Worm (Caenorhabditis elegans) whole organism, mixed stage, embryonic: ENCODE results near the gene F16G10.6.

Experiments
- M03D4.4 ChIP-seq: sonication (generic microtip); optimal IDR thresholded peaks from 2 replicates; lab custom pipeline; 2017; ENCODE audit warnings: mild to moderate bottlenecking, missing genetic modification characterization, missing compliant biosample characterization
- bed-3 ChIP-seq: fragments of 200-800 bp; sonication (Bioruptor generic); optimal IDR thresholded peaks from 3 replicates; lab custom pipeline; 2018; ENCODE audit warnings: mild to moderate bottlenecking, missing genetic modification characterization, moderate library complexity, missing compliant biosample characterization
- blmp-1 ChIP-seq: fragments of 150-350 bp; optimal IDR thresholded peaks from 2 replicates; lab custom pipeline; 2014; ENCODE audit warnings: missing biosample characterization, missing genetic modification characterization
- ceh-39 ChIP-seq: fragments of 150-350 bp; optimal IDR thresholded peaks from 2 replicates; lab custom pipeline; 2014; ENCODE audit warnings: missing biosample characterization, missing genetic modification characterization
- ceh-83 ChIP-seq: fragments of 200-800 bp; sonication (Bioruptor generic); optimal IDR thresholded peaks from 2 replicates; lab custom pipeline; 2018; ENCODE audit warnings: mild to moderate bottlenecking, missing genetic modification characterization, missing compliant biosample characterization
- ces-1 ChIP-seq: fragments of 150-350 bp; optimal IDR thresholded peaks from 2 replicates; lab custom pipeline; 2014; ENCODE audit warnings: missing biosample characterization, missing genetic modification reagents, missing genetic modification characterization
- cnd-1 ChIP-seq: fragments of 200-800 bp; sonication (Bioruptor generic); optimal IDR thresholded peaks from 2 replicates; lab custom pipeline; 2018; ENCODE audit warnings: mild to moderate bottlenecking, missing genetic modification characterization, missing compliant biosample characterization
- drap-1 ChIP-seq: fragments of 200-800 bp; sonication (Bioruptor generic); optimal IDR thresholded peaks from 3 replicates; lab custom pipeline; 2018; ENCODE audit warnings: mild to moderate bottlenecking, missing genetic modification characterization, missing compliant biosample characterization
- elt-1 ChIP-seq: sonication (generic microtip); optimal IDR thresholded peaks from 2 replicates; lab custom pipeline; 2017; ENCODE audit warnings: missing genetic modification characterization, mild to moderate bottlenecking, missing compliant biosample characterization, antibody characterized with exemption, moderate library complexity, borderline replicate concordance; ENCODE audit not compliant: insufficient read depth
- flh-1 ChIP-seq: fragments of 200-800 bp; sonication (Bioruptor generic); optimal IDR thresholded peaks from 2 replicates; lab custom pipeline; 2018; ENCODE audit warnings: mild to moderate bottlenecking, missing genetic modification characterization, moderate library complexity, missing compliant biosample characterization
- ham-2 ChIP-seq: fragments of 200-800 bp; sonication (Bioruptor generic); optimal IDR thresholded peaks from 2 replicates; lab custom pipeline; 2018; ENCODE audit warnings: mild to moderate bottlenecking, missing genetic modification characterization, missing compliant biosample characterization
- lin-32 ChIP-seq: fragments of 200-800 bp; sonication (Bioruptor generic); optimal IDR thresholded peaks from 2 replicates; lab custom pipeline; 2018; ENCODE audit warnings: mild to moderate bottlenecking, missing genetic modification characterization, missing compliant biosample characterization
- mep-1 ChIP-seq: fragments of 150-350 bp; optimal IDR thresholded peaks from 2 replicates; lab custom pipeline; 2017; ENCODE audit warnings: missing biosample characterization, missing genetic modification reagents, missing genetic modification characterization, inconsistent platforms
- mls-2 ChIP-seq: sonication (generic microtip); optimal IDR thresholded peaks from 2 replicates; lab custom pipeline; 2016; ENCODE audit warnings: mild to moderate bottlenecking, missing genetic modification characterization, moderate library complexity, missing compliant biosample characterization
- nhr-2 ChIP-seq: fragments of 150-350 bp; optimal IDR thresholded peaks from 2 replicates; lab custom pipeline; 2014; ENCODE audit warnings: missing biosample characterization, missing genetic modification characterization
- nhr-237 ChIP-seq: fragments of 150-350 bp; optimal IDR thresholded peaks from 2 replicates; lab custom pipeline; 2014; ENCODE audit warnings: missing biosample characterization, missing genetic modification characterization
- nhr-28 ChIP-seq: fragments of 150-350 bp; optimal IDR thresholded peaks from 2 replicates; lab custom pipeline; 2014; ENCODE audit warnings: missing biosample characterization, missing genetic modification characterization
- pha-4 ChIP-seq: fragments of 150-350 bp; optimal IDR thresholded peaks from 2 replicates; lab custom pipeline; 2018; ENCODE audit warnings: missing biosample characterization, missing genetic modification reagents, missing genetic modification characterization
- sem-2 ChIP-seq: fragments of 200-800 bp; sonication (Bioruptor generic); optimal IDR thresholded peaks from 2 replicates; lab custom pipeline; 2018; ENCODE audit warnings: mild to moderate bottlenecking, missing genetic modification characterization, missing compliant biosample characterization
- sptf-1 ChIP-seq: sonication (generic microtip); optimal IDR thresholded peaks from 2 replicates; lab custom pipeline; 2017; ENCODE audit warnings: mild to moderate bottlenecking, missing genetic modification characterization, moderate library complexity, missing compliant biosample characterization
- unc-120 ChIP-seq: sonication (generic microtip); optimal IDR thresholded peaks from 2 replicates; lab custom pipeline; 2017; ENCODE audit warnings: missing genetic modification characterization, missing compliant biosample characterization; ENCODE audit not compliant: poor library complexity, severe bottlenecking
- unc-39 ChIP-seq: fragments of 150-350 bp; optimal IDR thresholded peaks from 2 replicates; lab custom pipeline; 2014; ENCODE audit warnings: missing biosample characterization, missing genetic modification characterization
- unc-62 ChIP-seq: fragments of 150-350 bp; optimal IDR thresholded peaks from 2 replicates; lab custom pipeline; 2014; ENCODE audit warnings: missing biosample characterization, missing genetic modification reagents, missing genetic modification characterization
- zip-8 ChIP-seq: fragments of 150-350 bp; optimal IDR thresholded peaks from 2 replicates; lab custom pipeline; 2014; ENCODE audit warnings: missing biosample characterization, missing genetic modification characterization
- ztf-11 ChIP-seq: fragments of 150-350 bp; optimal IDR thresholded peaks from 2 replicates; lab custom pipeline; 2014; ENCODE audit warnings: missing biosample characterization, missing genetic modification characterization

Gene F16G10.6

ce11 chrII:2366623-2367365 is 10.9 kb downstream of the F16G10.6 start, which contains the start of the genes F43C11.12 and F16G10.5:
Gene F43C11.12 (minus strand): TSS chrII:2366723.
Gene F16G10.5 (plus strand): TSS chrII:2367315.
- no peak for TF ChIP-seq sptf-1
- TF ChIP-seq mls-2 (tag; lab: Kevin White, UChicago) = no peak
- no peak for TF ChIP-seq blmp-1 (tag; lab: Kevin White, UChicago)
- no peak for TF ChIP-seq unc-62 (GFP tag; lab: Kevin White, UChicago)
- TF ChIP-seq nhr-2 (tag; lab: Kevin White, UChicago) = no peak
- no peak for TF ChIP-seq flh-1 (GFP tag; lab: Kevin White, UChicago)
- TF ChIP-seq zip-8 (tag; lab: Kevin White, UChicago) = no peak
- TF ChIP-seq drap-1 = no peak
- no peak for TF ChIP-seq nhr-237 (tag; lab: Kevin White, UChicago)
- no peak for TF ChIP-seq M03D4.4
- no peak for TF ChIP-seq ceh-83 (GFP tag; lab: Kevin White, UChicago)
- no peak for TF ChIP-seq nhr-28 (tag; lab: Kevin White, UChicago)
- no peak for TF ChIP-seq lin-32 (GFP tag; lab: Kevin White, UChicago)
- no peak for TF ChIP-seq ztf-11 (tag; lab: Kevin White, UChicago)
- TF ChIP-seq cnd-1 (tag; lab: Kevin White, UChicago) = no peak
- no peak for TF ChIP-seq pha-4 (tag; lab: Kevin White, UChicago)

- TF ChIP-seq pha-4 (tag; lab: Kevin White, UChicago) (no peak), ces-1 (no peak), drap-1 (no peak), ceh-83 (GFP tag; lab: Kevin White, UChicago) (no peak), ztf-11 (tag; lab: Kevin White, UChicago) (no peak), sptf-1 (no peak), unc-39 (tag; lab: Kevin White, UChicago) (no peak), zip-8 (tag; lab: Kevin White, UChicago) (no peak), ham-2 (GFP tag; lab: Kevin White, UChicago) (no peak), nhr-28 (tag; lab: Kevin White, UChicago) (no peak), sem-2 (no peak), elt-1 (tag; lab: Kevin White, UChicago) (no peak), flh-1 (GFP tag; lab: Kevin White, UChicago) (no peak), blmp-1 (tag; lab: Kevin White, UChicago) (no peak)
Measured at ce11 chrII:2363673-2364072, 14.0 kb downstream of the F16G10.6 start, which contains the start of gene F43C11.11. Gene F43C11.11 (minus strand): TSS chrII:2363773.

- no peak for TF ChIP-seq nhr-28 (tag; lab: Kevin White, UChicago)
- TF ChIP-seq cnd-1 (tag; lab: Kevin White, UChicago) = no peak
- TF ChIP-seq M03D4.4 = no peak
- TF ChIP-seq lin-32 (GFP tag; lab: Kevin White, UChicago) = no peak
- no peak for TF ChIP-seq zip-8 (tag; lab: Kevin White, UChicago)
- no peak for TF ChIP-seq drap-1
- TF ChIP-seq mep-1 (tag; lab: Kevin White, UChicago) = no peak
- TF ChIP-seq unc-120 (tag; lab: Kevin White, UChicago) = no peak
Measured at ce11 chrII:2359965-2360364, 17.7 kb downstream of the F16G10.6 start, which contains the start of gene F43C11.16. Gene F43C11.16 (minus strand): TSS chrII:2360065.

- no peak for TF ChIP-seq ceh-83 (GFP tag; lab: Kevin White, UChicago)
- no peak for TF ChIP-seq zip-8 (tag; lab: Kevin White, UChicago)
- no peak for TF ChIP-seq bed-3 (GFP tag; lab: Kevin White, UChicago)
- TF ChIP-seq ceh-39 = no peak
- no peak for TF ChIP-seq unc-39 (tag; lab: Kevin White, UChicago)
- TF ChIP-seq ham-2 (GFP tag; lab: Kevin White, UChicago) = no peak
- TF ChIP-seq blmp-1 (tag; lab: Kevin White, UChicago) = no peak
- no peak for TF ChIP-seq unc-62 (GFP tag; lab: Kevin White, UChicago)
- TF ChIP-seq, all 35 proteins: peak for 0
Measured at ce11 chrII:2356795-2357194, 20.9 kb downstream of the F16G10.6 start, which contains the start of gene F43C11.1. Gene F43C11.1 (plus strand): TSS chrII:2357095.

ce11 chrII:2354476-2354875 is 23.2 kb downstream of the F16G10.6 start, which contains the start of gene F43C11.2:
Gene F43C11.2 (plus strand): TSS chrII:2354776.
- TF ChIP-seq nhr-28 (tag; lab: Kevin White, UChicago) = no peak
- TF ChIP-seq elt-1 (tag; lab: Kevin White, UChicago) = no peak
- no peak for TF ChIP-seq nhr-237 (tag; lab: Kevin White, UChicago)
- TF ChIP-seq, all 35 proteins: peak for 0
